Fruit fly (Drosophila melanogaster) whole organism, embryonic: ENCODE measurements around the gene mat.
A peak's percentile ranks its signal among the peaks of the same experiment; 100 is the strongest.

Experiments
- ATbp ChIP-seq: fragments of 200-800 bp; sonication (Bioruptor generic); optimal IDR thresholded peaks from 2 replicates; lab custom pipeline; 2017; ENCODE audit warnings: missing biosample characterization, mild to moderate bottlenecking, missing genetic modification characterization, missing genetic modification reagents
- Adf1 ChIP-seq: fragments of 200-800 bp; sonication (Bioruptor generic); IDR thresholded peaks from 2 replicates; pipeline ENCODE4 v1.3.6; 2022; ENCODE audit warnings: missing biosample characterization, missing genetic modification characterization
- Atf6 ChIP-seq: fragments of 200-800 bp; sonication (Bioruptor generic); IDR thresholded peaks from 2 replicates; pipeline ENCODE4 v1.3.6; 2022; ENCODE audit warnings: missing biosample characterization, missing genetic modification characterization
- Awh ChIP-seq: fragments of 200-800 bp; sonication (Bioruptor generic); IDR thresholded peaks from 2 replicates; pipeline ENCODE4, ENCODE4 v1.3.6; 2022; ENCODE audit warnings: missing biosample characterization, missing genetic modification characterization
- CG10565 ChIP-seq: fragments of 200-800 bp; sonication (Bioruptor generic); optimal IDR thresholded peaks from 3 replicates; lab custom pipeline; 2016; ENCODE audit warnings: missing biosample characterization, mild to moderate bottlenecking, missing genetic modification characterization
- CG11560 ChIP-seq: fragments of 200-800 bp; sonication (Bioruptor generic); IDR thresholded peaks from 3 replicates; pipeline ENCODE4 v1.3.6; 2022; ENCODE audit warnings: missing biosample characterization, missing genetic modification characterization
- CG12071 ChIP-seq: fragments of 200-800 bp; sonication (Bioruptor generic); optimal IDR thresholded peaks from 3 replicates; lab custom pipeline; 2018; ENCODE audit warnings: missing biosample characterization, mild to moderate bottlenecking, missing genetic modification characterization
- CG12104 ChIP-seq: fragments of 200-800 bp; sonication (Bioruptor generic); optimal IDR thresholded peaks from 3 replicates; lab custom pipeline; 2016; ENCODE audit warnings: missing biosample characterization, missing genetic modification characterization
- CG13287 ChIP-seq: fragments of 200-800 bp; sonication (Bioruptor generic); IDR thresholded peaks from 2 replicates; pipeline ENCODE4 v1.3.6; 2022; ENCODE audit warnings: missing biosample characterization, missing genetic modification characterization; ENCODE audit not compliant: partially characterized antibody
- CG13775 ChIP-seq: fragments of 200-800 bp; sonication (Bioruptor generic); optimal IDR thresholded peaks from 3 replicates; lab custom pipeline; 2017; ENCODE audit warnings: missing biosample characterization, mild to moderate bottlenecking, missing genetic modification characterization
- CG15269 ChIP-seq: fragments of 200-800 bp; sonication (Bioruptor generic); optimal IDR thresholded peaks from 2 replicates; lab custom pipeline; 2018; ENCODE audit warnings: missing biosample characterization, mild to moderate bottlenecking, missing genetic modification characterization, moderate library complexity
- CG17361 ChIP-seq: fragments of 200-800 bp; sonication (Bioruptor generic); IDR thresholded peaks from 3 replicates; pipeline ENCODE4 v1.3.6; 2022; ENCODE audit warnings: missing biosample characterization, missing genetic modification characterization
- CG18476 ChIP-seq: fragments of 200-800 bp; sonication (Bioruptor generic); optimal IDR thresholded peaks from 2 replicates; lab custom pipeline; 2016; ENCODE audit warnings: missing biosample characterization, mild to moderate bottlenecking, missing genetic modification characterization
- CG18764 ChIP-seq: fragments of 200-800 bp; sonication (Bioruptor generic); optimal IDR thresholded peaks from 3 replicates; lab custom pipeline; 2016; ENCODE audit warnings: missing biosample characterization, missing genetic modification characterization
- CG30431 ChIP-seq: fragments of 200-800 bp; sonication (Bioruptor generic); optimal IDR thresholded peaks from 2 replicates; lab custom pipeline; 2017; ENCODE audit warnings: missing biosample characterization, missing genetic modification characterization
- CG32767 ChIP-seq: fragments of 200-800 bp; sonication (Bioruptor generic); IDR thresholded peaks from 2 replicates; pipeline ENCODE4 v1.3.6; 2022; ENCODE audit warnings: missing biosample characterization, missing genetic modification characterization
- CG34224 ChIP-seq: fragments of 200-800 bp; sonication (Bioruptor generic); IDR thresholded peaks from 3 replicates; pipeline ENCODE4 v1.3.6; 2022; ENCODE audit warnings: missing biosample characterization, missing genetic modification characterization; ENCODE audit not compliant: partially characterized antibody
- CG4360 ChIP-seq: fragments of 200-800 bp; sonication (Bioruptor generic); IDR thresholded peaks from 2 replicates; pipeline ENCODE4 v1.3.6; 2022; ENCODE audit warnings: missing biosample characterization, missing genetic modification characterization
- CG6689 ChIP-seq: fragments of 200-800 bp; sonication (Bioruptor generic); IDR thresholded peaks from 2 replicates; pipeline ENCODE4 v1.3.6; 2022; ENCODE audit warnings: missing biosample characterization, missing genetic modification characterization
- CG7556 ChIP-seq: fragments of 200-800 bp; sonication (Bioruptor generic); optimal IDR thresholded peaks from 2 replicates; lab custom pipeline; 2017; ENCODE audit warnings: missing biosample characterization, mild to moderate bottlenecking, missing genetic modification characterization
- D19B ChIP-seq: fragments of 200-800 bp; sonication (Bioruptor generic); optimal IDR thresholded peaks from 2 replicates; lab custom pipeline; 2017; ENCODE audit warnings: missing biosample characterization, mild to moderate bottlenecking, missing genetic modification characterization
- Deaf1 ChIP-seq: fragments of 200-800 bp; optimal IDR thresholded peaks from 3 replicates; lab custom pipeline; 2019; ENCODE audit warnings: missing biosample characterization, mild to moderate bottlenecking, missing genetic modification characterization, moderate library complexity
- Dip2 ChIP-seq: fragments of 200-800 bp; sonication (Bioruptor generic); IDR thresholded peaks from 2 replicates; pipeline ENCODE4 v1.3.6; 2022; ENCODE audit warnings: missing biosample characterization, missing genetic modification characterization
- Doc3 ChIP-seq: fragments of 200-800 bp; sonication (Bioruptor generic); IDR thresholded peaks from 3 replicates; pipeline ENCODE4 v1.3.6; 2022; ENCODE audit warnings: missing biosample characterization, missing genetic modification characterization; ENCODE audit not compliant: partially characterized antibody
- E2f2 ChIP-seq: fragments of 200-800 bp; sonication (Bioruptor generic); IDR thresholded peaks from 2 replicates; pipeline ENCODE4 v1.3.6; 2022; ENCODE audit warnings: missing biosample characterization, missing genetic modification characterization
- Ets97D ChIP-seq: fragments of 200-800 bp; sonication (Bioruptor generic); optimal IDR thresholded peaks from 3 replicates; lab custom pipeline; 2016; ENCODE audit warnings: missing biosample characterization, missing genetic modification characterization
- H2.0 ChIP-seq: fragments of 200-800 bp; sonication (Bioruptor generic); IDR thresholded peaks from 2 replicates; pipeline ENCODE4 v1.3.6; 2022; ENCODE audit warnings: missing biosample characterization, missing genetic modification characterization
- HHEX ChIP-seq: fragments of 200-800 bp; sonication (Bioruptor generic); optimal IDR thresholded peaks from 3 replicates; lab custom pipeline; 2017; ENCODE audit warnings: missing biosample characterization, mild to moderate bottlenecking, missing genetic modification characterization, missing genetic modification reagents
- HLH4C ChIP-seq: fragments of 200-800 bp; sonication (Bioruptor generic); IDR thresholded peaks from 3 replicates; pipeline ENCODE4 v1.3.6; 2022; ENCODE audit warnings: missing biosample characterization, missing genetic modification characterization; ENCODE audit not compliant: partially characterized antibody
- Hmx ChIP-seq: fragments of 200-800 bp; sonication (Bioruptor generic); optimal IDR thresholded peaks from 2 replicates; lab custom pipeline; 2016; ENCODE audit warnings: missing biosample characterization, missing genetic modification characterization
- Med ChIP-seq: fragments of 200-800 bp; sonication (Bioruptor generic); peaks from one replicate; lab custom pipeline; 2016; ENCODE audit warnings: missing biosample characterization, missing genetic modification characterization, mild to moderate bottlenecking, inconsistent platforms, moderate library complexity
- Pdp1 ChIP-seq, 2 experiments: fragments of 200-800 bp; sonication (Bioruptor generic); optimal IDR thresholded peaks; 3 replicates each; lab custom pipeline; 2016; ENCODE audit warnings: missing biosample characterization in 2 of 2, missing genetic modification characterization in 2 of 2, mild to moderate bottlenecking in 1 of 2, moderate library complexity in 1 of 2
- bcd ChIP-seq: fragments of 200-800 bp; sonication (Bioruptor generic); optimal IDR thresholded peaks from 2 replicates; lab custom pipeline; 2017; ENCODE audit warnings: missing biosample characterization, mild to moderate bottlenecking, missing genetic modification characterization
- bsh ChIP-seq, 2 experiments: fragments of 200-800 bp; sonication (Bioruptor generic); optimal IDR thresholded peaks; 2 replicates each; lab custom pipeline; 2017 to 2018; ENCODE audit warnings: mild to moderate bottlenecking in 2 of 2, missing biosample characterization in 2 of 2, missing genetic modification characterization in 2 of 2, moderate library complexity in 1 of 2
- chinmo ChIP-seq: fragments of 200-800 bp; sonication (Bioruptor generic); IDR thresholded peaks from 4 replicates; pipeline ENCODE4 v1.3.6; 2022; ENCODE audit warnings: missing biosample characterization, missing genetic modification characterization; ENCODE audit not compliant: partially characterized antibody
- ci ChIP-seq: fragments of 200-800 bp; sonication (Bioruptor generic); IDR thresholded peaks from 3 replicates; pipeline ENCODE4 v1.3.6; 2022; ENCODE audit warnings: missing biosample characterization, missing genetic modification characterization
- gcm ChIP-seq: fragments of 200-800 bp; sonication (Bioruptor generic); optimal IDR thresholded peaks from 2 replicates; lab custom pipeline; 2019; ENCODE audit warnings: missing biosample characterization, mild to moderate bottlenecking, missing genetic modification characterization, moderate library complexity
- kni ChIP-seq: fragments of 200-800 bp; sonication (Bioruptor generic); optimal IDR thresholded peaks from 3 replicates; lab custom pipeline; 2017; ENCODE audit warnings: mild to moderate bottlenecking, missing biosample characterization, missing genetic modification reagents, missing genetic modification characterization
- knrl ChIP-seq: fragments of 200-800 bp; sonication (Bioruptor generic); IDR thresholded peaks from 3 replicates; pipeline ENCODE4 v1.3.6; 2022; ENCODE audit warnings: missing biosample characterization, missing genetic modification characterization; ENCODE audit not compliant: partially characterized antibody
- lmd ChIP-seq: fragments of 200-800 bp; sonication (Bioruptor generic); IDR thresholded peaks from 2 replicates; pipeline ENCODE4 v1.3.6; 2022; ENCODE audit warnings: missing biosample characterization, missing genetic modification characterization
- nerfin-1 ChIP-seq: fragments of 200-800 bp; sonication (Bioruptor generic); optimal IDR thresholded peaks from 3 replicates; lab custom pipeline; 2019; ENCODE audit warnings: missing biosample characterization, mild to moderate bottlenecking, missing genetic modification characterization, moderate library complexity
- nerfin-2 ChIP-seq: fragments of 200-800 bp; sonication (Bioruptor generic); IDR thresholded peaks from 2 replicates; pipeline ENCODE4 v1.3.6; 2022; ENCODE audit warnings: missing biosample characterization, missing genetic modification characterization; ENCODE audit not compliant: partially characterized antibody
- nmo ChIP-seq: fragments of 200-800 bp; sonication (Bioruptor generic); optimal IDR thresholded peaks from 2 replicates; lab custom pipeline; 2018; ENCODE audit warnings: missing biosample characterization, mild to moderate bottlenecking, missing genetic modification characterization, moderate library complexity
- onecut ChIP-seq: fragments of 200-800 bp; sonication (Bioruptor generic); IDR thresholded peaks from 2 replicates; pipeline ENCODE4 v1.3.6; 2022; ENCODE audit warnings: missing biosample characterization, missing genetic modification characterization
- phol ChIP-seq: fragments of 200-800 bp; sonication (Bioruptor generic); optimal IDR thresholded peaks from 3 replicates; lab custom pipeline; 2018; ENCODE audit warnings: missing biosample characterization, mild to moderate bottlenecking, missing genetic modification characterization, moderate library complexity
- pros ChIP-seq: fragments of 200-800 bp; sonication (Bioruptor generic); optimal IDR thresholded peaks from 3 replicates; lab custom pipeline; 2019; ENCODE audit warnings: missing biosample characterization, mild to moderate bottlenecking, missing genetic modification characterization, moderate library complexity
- tgo ChIP-seq: fragments of 200-800 bp; sonication (Bioruptor generic); IDR thresholded peaks from 3 replicates; pipeline ENCODE4 v1.3.6; 2022; ENCODE audit warnings: missing biosample characterization, missing genetic modification characterization

Gene mat

DNA sequence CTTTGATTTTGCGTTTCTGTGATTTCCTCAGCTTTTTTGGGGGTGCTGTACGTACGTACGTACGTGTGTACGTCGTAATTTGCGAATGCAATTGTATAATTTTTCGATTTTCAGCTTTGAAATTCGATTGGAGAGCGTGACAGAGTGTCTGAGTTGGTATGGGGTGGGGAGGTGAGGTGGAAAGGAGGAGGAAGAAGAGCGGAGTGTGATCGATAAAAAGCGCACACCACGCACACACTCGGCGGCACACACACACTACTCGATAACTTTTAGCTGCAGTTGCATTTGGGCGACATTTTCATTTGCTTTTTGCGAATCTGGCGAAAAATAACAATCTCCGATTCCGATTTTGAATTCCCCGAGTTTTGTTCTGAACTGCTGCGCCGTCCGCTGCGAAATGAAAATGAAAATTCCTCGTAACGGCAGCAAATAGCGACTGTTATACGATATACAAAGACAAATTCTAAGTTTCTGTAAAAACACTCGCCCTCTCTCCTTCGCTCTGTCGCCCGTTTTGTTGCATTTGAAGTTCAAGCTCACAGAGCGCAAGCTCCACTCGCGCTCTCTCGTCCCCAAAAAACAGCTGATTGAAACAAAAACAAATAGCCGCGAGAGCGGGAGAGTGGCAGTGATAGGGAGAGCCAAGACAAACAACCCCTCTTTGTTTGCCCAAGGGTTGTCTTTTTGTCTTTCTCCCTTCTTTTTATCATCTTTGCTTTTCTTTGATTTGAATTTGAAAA lies 21.0 kb upstream of the mat start, which contains the start of gene CG13907 (continued):
- TF ChIP-seq CG12071 (GFP tag; lab: Kevin White, UChicago), result peak; percentile 47
- TF ChIP-seq HLH4C, result 0 out of 3 replicates have a peak, but pooled peaks have one; percentile 26
- no peak for TF ChIP-seq Deaf1 (tag; lab: Kevin White, UChicago)
- peak in 1 of 2 experiments; percentile 15 for TF ChIP-seq bsh (GFP tag; optimal IDR thresholded peaks at IDR 0.05; lab: Kevin White, UChicago)
- TF ChIP-seq CG13775, result no peak
- no peak for TF ChIP-seq H2.0
- peak; percentile 78 for TF ChIP-seq Med
- no peak for TF ChIP-seq CG10565 (GFP tag; lab: Kevin White, UChicago)
- TF ChIP-seq chinmo (GFP tag; lab: Robert Waterston, UW), result peak; percentile 82
- no peak for TF ChIP-seq CG30431 (GFP tag; lab: Kevin White, UChicago)
- 0 out of 2 replicates have a peak, but pooled peaks have one; percentile 5 for TF ChIP-seq Awh (GFP tag; lab: Robert Waterston, UW)
- 0 out of 3 replicates have a peak, but pooled peaks have one; percentile 17 for TF ChIP-seq knrl (GFP tag; lab: Robert Waterston, UW)
- TF ChIP-seq CG13287 (GFP tag; lab: Robert Waterston, UW), result peak; percentile 43; the same call in 1 of the 2 replicates
- peak; percentile 47 for TF ChIP-seq ATbp
- peak; percentile 8 for TF ChIP-seq kni
- TF ChIP-seq nerfin-2, result no peak
- 0 out of 2 replicates have a peak, but pooled peaks have one; percentile 16 for TF ChIP-seq CG32767
- TF ChIP-seq CG34224 (GFP tag; lab: Robert Waterston, UW), result peak; percentile 60; the same call in 2 of the 3 replicates
- 0 out of 2 replicates have a peak, but pooled peaks have one; percentile 14 for TF ChIP-seq CG4360 (GFP tag; lab: Robert Waterston, UW)
- no peak for TF ChIP-seq Ets97D (GFP tag; lab: Kevin White, UChicago)
- no peak for TF ChIP-seq CG18476
- TF ChIP-seq CG12104 (GFP tag; lab: Kevin White, UChicago), result no peak
- TF ChIP-seq Atf6 (GFP tag; lab: Robert Waterston, UW), result 0 out of 2 replicates have a peak, but pooled peaks have one; percentile 8
- TF ChIP-seq Doc3 (GFP tag; lab: Robert Waterston, UW), result peak; percentile 17; the same call in 1 of the 3 replicates
- peak; percentile 99 for TF ChIP-seq pros (GFP tag; lab: Kevin White, UChicago)
- TF ChIP-seq Adf1 (GFP tag; lab: Robert Waterston, UW), result 0 out of 2 replicates have a peak, but pooled peaks have one; percentile 5
- peak; percentile 59 for TF ChIP-seq nerfin-1 (tag; lab: Kevin White, UChicago)
- peak; percentile 9; the same call in 1 of the 3 replicates for TF ChIP-seq ci (GFP tag; lab: Robert Waterston, UW)
- peak; percentile 63 for TF ChIP-seq onecut
- TF ChIP-seq Dip2 (GFP tag; lab: Robert Waterston, UW), result no peak

- TF ChIP-seq phol (tag; lab: Kevin White, UChicago), result peak; percentile 52
- TF ChIP-seq CG13775, result no peak
- no peak for TF ChIP-seq nmo (GFP tag; lab: Kevin White, UChicago)
- TF ChIP-seq Pdp1 (GFP tag; optimal IDR thresholded peaks at IDR 0.05; lab: Kevin White, UChicago), result peak in 1 of 2 experiments; percentile 81
- TF ChIP-seq CG18764 (GFP tag; lab: Kevin White, UChicago), result no peak
- peak; percentile 6 for TF ChIP-seq D19B (GFP tag; lab: Kevin White, UChicago)
- TF ChIP-seq bcd, result peak; percentile 20
- no peak for TF ChIP-seq E2f2
- no peak for TF ChIP-seq gcm
- TF ChIP-seq CG11560 (tag; lab: Robert Waterston, UW), result no peak
- no peak for TF ChIP-seq Hmx
- TF ChIP-seq CG7556, result peak; percentile 38
- peak; percentile 21; the same call in 2 of the 3 replicates for TF ChIP-seq tgo (GFP tag; lab: Robert Waterston, UW)
- TF ChIP-seq HHEX (GFP tag; lab: Kevin White, UChicago), result no peak
- TF ChIP-seq CG6689 (GFP tag; lab: Robert Waterston, UW), result 0 out of 2 replicates have a peak, but pooled peaks have one; percentile 30
- peak; percentile 43; the same call in 1 of the 3 replicates for TF ChIP-seq CG17361 (GFP tag; lab: Robert Waterston, UW)
- TF ChIP-seq CG15269 (tag; lab: Kevin White, UChicago), result no peak
- TF ChIP-seq lmd, result peak; percentile 32; the same call in 1 of the 2 replicates
These were observed 20.3 kb upstream of the mat start for dm6 chr3L:882236-882891.
